Fruit fly (Drosophila melanogaster) S2 (cell line): Measurements from ENCODE around the gene CG6428.
"Not testable (repeated sequence)": the region's sequence is repeated elsewhere in the genome, so short reads cannot be mapped to it uniquely, and the experiment has no call there.

Experiments used
- CG8478 ChIP-seq: fragments of >200 bp; optimal IDR thresholded peaks from 2 replicates; lab custom pipeline; 2018
- CTCF ChIP-seq, 2 experiments: fragments of >200 bp; optimal IDR thresholded peaks; 2 replicates each; lab custom pipeline; 2018

Gene CG6428

DNA sequence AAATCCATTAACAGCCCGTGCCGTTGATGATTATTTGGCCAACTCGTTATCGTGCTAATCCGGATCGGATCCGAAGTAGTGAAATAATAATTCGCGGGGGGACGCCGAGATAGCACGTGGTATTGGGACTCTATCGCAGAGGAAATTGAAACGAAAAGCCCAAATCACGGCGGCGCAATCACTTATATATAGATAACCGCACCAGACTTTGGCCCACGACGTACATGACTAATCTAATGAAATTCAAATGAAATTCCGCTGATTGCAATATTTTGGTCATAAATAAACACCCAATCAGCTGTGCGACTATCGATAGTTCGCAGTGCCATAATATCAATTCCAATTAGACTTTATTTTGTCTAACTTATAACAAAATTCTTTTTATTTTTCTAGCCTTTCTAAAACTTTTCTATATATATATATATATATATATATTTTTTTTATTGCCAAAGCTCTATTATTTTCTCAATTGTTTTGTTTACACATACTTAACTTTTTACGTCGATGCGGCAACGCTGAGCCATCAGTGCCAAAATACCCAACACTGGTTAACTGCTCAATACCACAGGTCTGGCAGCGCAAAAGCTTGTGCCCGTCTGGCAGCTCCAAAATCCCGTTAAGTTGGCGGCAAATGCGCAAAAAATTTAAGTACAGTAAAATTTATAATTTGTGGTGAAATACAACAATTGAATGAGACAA, at the start of gene CG6428:
CG6428 (minus strand) TSS at position 310 of the 699 bp plus-strand sequence.
- no peak for TF ChIP-seq CG8478
- no peak for TF ChIP-seq CTCF (optimal IDR thresholded peaks at IDR 0.05; lab: Kevin White, UChicago)

DNA sequence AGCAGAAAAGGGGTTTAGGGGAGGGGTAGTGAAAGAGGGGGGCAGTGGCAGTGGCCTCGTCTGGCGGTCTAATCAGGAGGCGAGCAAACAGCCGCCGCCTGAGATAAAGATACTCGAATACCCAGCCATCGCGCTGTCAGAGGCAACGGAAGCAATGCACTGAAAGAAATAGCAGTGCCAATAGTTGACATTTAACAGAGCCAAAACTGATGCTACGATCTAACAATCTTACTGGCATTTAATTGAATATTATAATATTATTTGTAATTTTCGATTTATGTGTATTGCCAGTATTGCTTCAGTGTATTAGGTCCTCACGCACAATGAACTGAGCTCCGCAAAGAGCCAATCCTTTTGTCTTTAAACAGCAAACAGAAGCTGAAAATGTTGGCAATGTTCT, 44.4 kb upstream of the CG6428 start:
- TF ChIP-seq CG8478 (no peak), CTCF (optimal IDR thresholded peaks at IDR 0.05; lab: Kevin White, UChicago) (no peak)

DNA sequence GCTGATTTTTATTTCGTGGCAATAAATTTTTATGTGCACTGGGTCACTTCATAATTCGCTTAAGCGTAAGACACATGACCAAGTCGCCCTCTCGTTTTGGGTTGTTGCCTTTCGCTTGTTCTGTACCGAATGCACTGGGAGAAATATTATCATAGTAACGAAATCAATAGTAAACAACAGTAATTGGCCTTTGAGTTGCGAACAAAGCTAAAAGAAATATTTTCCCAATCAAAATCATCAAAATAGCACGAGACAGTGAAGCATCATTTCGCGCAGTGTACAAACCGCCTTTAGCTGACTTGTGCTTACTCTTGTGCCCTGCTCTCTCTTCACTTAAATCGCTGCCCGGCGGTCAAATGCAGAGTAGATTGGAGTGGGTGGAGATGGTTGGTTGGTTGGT, 42.4 kb upstream of the CG6428 start:
- TF ChIP-seq CG8478 (no peak), CTCF (optimal IDR thresholded peaks at IDR 0.05; lab: Kevin White, UChicago) (no peak)

DNA sequence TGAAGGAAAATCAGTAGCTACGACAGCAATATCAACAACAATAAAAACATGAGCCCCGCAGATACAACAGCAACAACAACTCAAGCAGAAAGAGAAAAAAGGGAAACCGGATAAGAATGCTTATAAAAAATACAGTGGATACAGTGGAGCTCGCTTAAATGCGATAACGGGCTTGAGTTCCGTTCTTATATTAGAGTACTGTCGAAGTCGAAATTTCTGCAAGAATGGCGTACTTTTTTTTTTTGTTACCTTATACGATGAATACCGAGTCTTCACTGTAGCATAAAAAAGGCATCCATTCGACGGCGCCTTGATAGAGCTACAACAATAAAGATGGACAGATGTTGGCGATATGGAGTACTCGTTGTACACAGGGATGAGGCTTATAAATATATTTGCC, 41.7 kb upstream of the CG6428 start:
- TF ChIP-seq CG8478: no peak
- TF ChIP-seq CTCF (optimal IDR thresholded peaks at IDR 0.05; lab: Kevin White, UChicago): no peak

DNA sequence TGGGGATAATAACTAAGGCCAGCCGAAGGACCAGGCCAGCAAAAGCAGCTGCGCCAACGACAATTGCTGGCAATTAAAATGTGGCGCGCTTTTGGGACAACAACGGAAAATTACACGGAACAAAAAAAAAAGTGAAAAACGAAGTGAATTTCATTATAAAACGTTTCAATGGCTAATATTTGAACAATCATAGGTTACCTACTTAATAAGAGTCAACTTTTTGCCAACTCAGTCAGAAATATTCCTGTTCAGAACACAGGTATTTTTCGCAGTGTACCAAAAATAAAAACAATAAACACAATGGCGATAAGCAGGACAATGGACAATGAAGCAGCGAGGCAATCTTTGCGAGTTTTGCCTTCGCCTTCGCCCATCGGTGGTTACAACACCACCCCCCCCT, 36.6 kb upstream of the CG6428 start:
- TF ChIP-seq CTCF (optimal IDR thresholded peaks at IDR 0.05; lab: Kevin White, UChicago) (no peak), CG8478 (no peak)

DNA sequence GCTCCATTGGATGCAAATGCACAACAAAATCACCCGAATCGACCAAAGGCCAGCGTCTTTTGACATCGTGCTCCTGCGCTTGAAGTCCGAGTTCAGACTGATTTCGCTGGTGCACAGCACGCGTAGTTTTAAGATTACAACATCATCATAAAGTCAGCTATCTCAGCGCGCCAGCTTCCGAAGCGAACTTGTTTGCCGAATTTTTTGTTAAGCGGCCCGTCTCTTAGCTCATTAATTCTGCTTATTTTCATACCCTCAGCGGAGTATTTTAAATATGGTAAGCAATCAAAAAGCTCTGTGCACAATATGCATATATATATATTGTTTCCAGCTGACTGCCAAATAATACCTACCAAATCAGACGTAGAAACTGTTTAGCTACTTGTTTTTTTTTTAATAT, 2.8 kb upstream of the CG6428 start, which contains the start of gene CG6414:
CG6414 (minus strand) TSS at position 101 of the 400 bp plus-strand sequence.
- TF ChIP-seq CG8478: no peak

DNA sequence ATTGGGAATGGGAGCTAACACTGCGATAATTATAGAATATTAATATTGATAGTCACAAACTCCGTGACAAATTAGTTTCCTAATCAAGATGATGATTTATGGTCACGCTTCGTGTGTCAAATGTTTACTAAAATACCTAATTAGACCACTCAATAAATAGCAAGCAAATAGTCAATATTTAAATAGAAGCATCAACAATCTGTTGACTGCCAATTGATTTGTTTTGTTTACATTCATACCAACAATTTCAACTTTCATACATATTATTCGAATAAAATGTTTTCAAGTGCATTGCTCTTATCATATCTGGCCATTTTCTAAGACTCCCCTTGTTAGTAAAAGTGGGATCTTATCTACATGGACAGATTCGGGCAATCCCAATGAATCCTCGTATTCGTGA, 842 bp downstream of the CG6428 start:
- TF ChIP-seq CG8478 (no peak), CTCF (optimal IDR thresholded peaks at IDR 0.05; lab: Kevin White, UChicago) (no peak)

DNA sequence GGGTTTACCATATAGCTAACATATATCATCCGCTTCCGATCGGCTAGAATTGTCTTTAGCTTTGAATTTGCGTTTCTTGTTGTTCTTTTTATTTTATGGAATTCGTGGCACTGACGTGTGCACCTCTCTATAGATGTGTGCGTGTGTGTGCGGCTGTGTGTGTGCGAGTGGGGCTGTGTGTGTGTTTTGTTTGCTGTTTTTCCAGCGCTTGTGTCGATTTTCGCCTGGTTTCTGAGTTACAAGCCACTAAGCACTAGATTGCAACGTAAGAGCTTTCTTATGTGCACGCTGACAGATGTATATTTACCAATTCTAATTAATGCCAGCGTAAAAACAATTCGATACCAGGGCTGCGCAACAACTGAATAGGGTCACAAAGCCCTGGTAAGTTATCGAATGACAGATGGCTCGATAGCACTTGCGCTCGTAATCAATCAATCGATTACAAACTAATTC, 3.5 kb downstream of the CG6428 start, which contains the start of gene lva:
lva (minus strand) TSS at position 363 of the 456 bp plus-strand sequence.
- no peak for TF ChIP-seq CG8478
- no peak for TF ChIP-seq CTCF (optimal IDR thresholded peaks at IDR 0.05; lab: Kevin White, UChicago)

DNA sequence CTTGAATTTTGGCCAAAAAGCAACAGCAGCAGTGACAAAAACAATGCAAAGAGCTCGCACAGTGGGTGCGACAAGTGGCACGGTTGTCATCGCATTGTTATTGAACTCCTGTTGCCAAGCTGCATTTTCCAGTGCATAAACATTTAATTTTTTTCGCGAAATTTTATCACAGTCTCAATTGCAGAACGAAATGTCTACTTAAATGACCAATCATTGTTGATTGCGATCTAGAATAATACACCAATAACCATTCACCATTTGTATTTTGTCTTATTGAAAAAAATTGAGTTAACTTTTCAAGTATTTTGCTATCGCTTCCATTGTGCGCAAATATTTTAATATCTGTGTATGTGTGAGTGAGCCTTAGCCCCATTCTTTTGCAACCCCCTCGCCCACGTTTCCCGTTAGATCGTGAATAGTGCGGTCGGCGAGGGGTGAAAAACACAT, 18.2 kb downstream of the CG6428 start:
- TF ChIP-seq CTCF (optimal IDR thresholded peaks at IDR 0.05; lab: Kevin White, UChicago) (no peak), CG8478 (no peak)

DNA sequence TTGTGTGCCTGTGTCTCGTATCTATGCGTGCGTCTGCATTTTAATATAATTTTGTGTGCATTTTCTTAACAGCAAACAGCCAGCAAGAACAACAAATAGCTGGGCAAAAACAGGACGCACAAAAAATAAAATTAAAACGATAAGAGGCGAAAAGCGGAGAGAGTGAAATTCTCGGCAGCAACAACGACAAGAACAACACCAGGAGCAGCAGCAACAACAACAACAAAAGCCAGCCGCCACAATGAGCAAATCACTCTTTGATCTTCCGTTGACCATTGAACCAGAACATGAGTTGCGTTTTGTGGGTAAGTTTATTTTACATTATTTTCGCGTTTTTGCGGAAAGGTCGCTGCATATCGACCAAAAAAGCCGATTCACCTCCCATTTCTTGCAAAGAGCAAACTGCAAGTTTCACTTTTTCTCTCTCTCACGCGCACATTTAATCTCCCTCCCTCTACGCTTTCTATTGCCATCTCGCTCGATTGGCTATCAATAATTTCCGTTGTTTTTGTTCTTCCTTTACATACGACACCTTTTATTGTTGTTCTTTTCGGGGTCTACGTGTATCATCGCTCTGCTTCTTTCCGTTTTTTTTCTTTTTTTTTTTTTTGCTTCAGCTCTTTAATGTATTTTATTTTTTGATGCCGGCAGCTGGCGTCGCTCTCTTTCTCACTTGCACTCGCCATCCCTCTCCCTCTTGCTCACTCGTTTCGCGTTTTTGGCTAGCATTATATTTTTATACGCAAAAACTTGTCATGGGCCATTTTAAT, 18.9 kb downstream of the CG6428 start:
- TF ChIP-seq CTCF (optimal IDR thresholded peaks at IDR 0.05; lab: Kevin White, UChicago) (no peak), CG8478 (no peak)

DNA sequence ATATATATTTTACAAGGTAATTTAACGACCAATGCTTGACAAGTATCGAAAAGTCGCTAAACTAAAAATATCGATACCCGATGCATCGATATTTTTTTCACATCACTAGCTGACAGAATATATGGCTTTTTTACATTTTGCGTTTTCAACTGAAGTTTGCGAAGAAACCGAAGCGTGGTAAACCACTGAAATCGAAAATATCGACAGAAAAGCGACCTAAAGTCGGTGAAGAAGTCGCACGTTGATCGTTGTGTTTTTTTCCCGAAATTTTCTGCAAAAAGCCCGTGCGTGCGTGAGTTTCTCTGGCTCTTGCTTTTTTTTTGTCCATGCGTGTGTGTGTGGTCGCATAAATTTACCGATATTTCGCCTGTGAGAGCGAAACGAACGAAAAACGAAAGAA, 19.6 kb downstream of the CG6428 start, which contains the start of gene Vap33:
Vap33 (plus strand) TSS at position 87 of the 400 bp plus-strand sequence.
- TF ChIP-seq CG8478 (no peak), CTCF (optimal IDR thresholded peaks at IDR 0.05; lab: Kevin White, UChicago) (no peak)

DNA sequence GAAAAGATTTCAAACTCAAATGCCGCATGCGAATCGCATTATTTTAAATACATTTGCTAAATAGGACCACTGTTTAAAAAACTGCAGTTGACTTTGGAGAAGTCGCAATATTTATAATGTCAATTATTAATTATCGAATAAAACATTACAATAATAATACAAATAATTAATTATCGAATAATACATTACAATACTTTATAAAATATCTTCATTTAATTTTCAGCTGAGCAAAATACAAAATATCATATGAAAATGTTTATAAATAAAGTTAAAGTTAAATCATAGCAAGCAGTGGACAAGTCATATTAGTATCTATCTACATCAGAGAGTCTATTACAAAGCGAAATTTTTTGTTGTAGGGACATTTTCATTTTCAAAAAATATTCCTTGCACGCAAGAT, 23.7 kb downstream of the CG6428 start, which contains the start of gene Gem4c:
Gem4c (plus strand) TSS at position 301 of the 400 bp plus-strand sequence.
- TF ChIP-seq CG8478; CTCF (optimal IDR thresholded peaks at IDR 0.05; lab: Kevin White, UChicago): not testable (repeated sequence)

DNA sequence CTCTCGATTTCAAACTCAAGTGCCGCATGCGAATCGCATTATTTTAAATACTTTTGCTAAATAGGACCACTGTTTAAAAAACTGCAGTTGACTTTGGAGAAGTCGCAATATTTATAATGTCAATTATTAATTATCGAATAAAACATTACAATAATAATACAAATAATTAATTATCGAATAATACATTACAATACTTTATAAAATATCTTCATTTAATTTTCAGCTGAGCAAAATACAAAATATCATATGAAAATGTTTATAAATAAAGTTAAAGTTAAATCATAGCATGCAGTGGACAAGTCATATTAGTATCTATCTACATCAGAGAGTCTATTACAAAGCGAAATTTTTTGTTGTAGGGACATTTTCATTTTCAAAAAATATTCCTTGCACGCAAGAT, 27.9 kb downstream of the CG6428 start, which contains the start of gene Gem4b:
Gem4b (plus strand) TSS at position 301 of the 400 bp plus-strand sequence.
- TF ChIP-seq CG8478; CTCF (optimal IDR thresholded peaks at IDR 0.05; lab: Kevin White, UChicago): not testable (repeated sequence)

DNA sequence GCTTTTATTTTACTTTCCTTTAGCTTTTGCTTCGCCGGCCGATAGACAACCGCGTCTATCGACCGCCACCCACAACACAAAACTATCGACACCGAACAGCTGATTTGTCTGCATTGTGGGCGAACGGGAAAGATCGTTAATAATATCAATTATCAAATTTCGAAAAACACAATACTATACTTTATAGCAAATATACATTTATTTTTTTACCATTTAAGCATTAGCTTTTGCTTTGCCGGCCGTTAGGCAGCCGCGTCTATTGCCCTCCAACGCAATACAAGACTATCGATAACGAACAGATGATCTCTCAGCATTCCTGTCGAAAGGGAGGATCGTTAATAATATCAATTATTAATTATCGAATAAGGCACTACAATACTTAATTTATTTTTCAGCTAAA, 32.3 kb downstream of the CG6428 start, which contains the start of the genes CG2938 and Glos:
CG2938 (minus strand) TSS at position 296 of the 400 bp plus-strand sequence.
Glos (plus strand) TSS at position 344 of the 400 bp plus-strand sequence.
- TF ChIP-seq CTCF (optimal IDR thresholded peaks at IDR 0.05; lab: Kevin White, UChicago) (no peak), CG8478 (no peak)

DNA sequence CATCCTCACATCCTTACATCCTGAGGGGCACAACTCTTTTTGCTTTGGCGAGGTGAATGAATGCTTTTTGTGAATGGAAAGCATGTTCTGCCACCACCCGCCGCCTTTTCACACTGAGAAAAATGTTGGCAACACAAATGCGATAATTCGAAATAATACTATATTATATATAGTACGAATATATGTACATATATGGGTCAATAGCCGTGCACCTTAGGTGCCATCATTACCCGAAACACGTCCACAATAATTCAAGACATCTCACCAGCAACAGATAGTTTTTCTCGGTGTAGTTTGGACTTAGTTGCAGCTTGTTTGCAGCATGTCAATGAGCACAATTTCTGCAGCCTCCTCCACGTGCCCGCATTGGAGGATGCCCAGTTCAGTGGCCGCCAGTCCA, 36.8 kb downstream of the CG6428 start:
- TF ChIP-seq CTCF (optimal IDR thresholded peaks at IDR 0.05; lab: Kevin White, UChicago): no peak
- no peak for TF ChIP-seq CG8478
